Worm (Caenorhabditis elegans): Measurements from ENCODE around the gene cyp-33E3.

cyp-33E3 gene

DNA sequence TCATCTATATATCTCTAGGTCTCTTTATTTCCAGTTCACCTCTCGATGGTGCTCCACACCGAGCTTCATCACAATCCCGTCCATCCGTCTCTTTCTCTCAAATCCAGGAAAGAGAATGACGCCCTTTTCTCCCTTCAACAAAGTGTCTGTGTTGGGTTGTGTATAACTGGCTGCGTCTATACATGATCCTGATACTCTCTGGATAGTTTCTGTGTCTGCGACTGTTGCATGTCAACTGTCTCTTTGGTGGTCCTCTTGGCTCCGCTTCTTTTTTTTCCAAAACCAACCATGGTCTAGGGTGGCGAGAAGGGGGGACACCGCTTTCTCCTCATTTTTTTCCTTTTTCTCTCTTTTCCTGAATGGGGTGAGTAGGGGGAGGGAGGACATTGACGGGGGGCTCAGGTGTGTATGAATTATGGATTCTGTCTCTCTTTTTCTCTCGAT lies 14.8 kb downstream of the cyp-33E3 start (continued):
- TF ChIP-seq daf-16 (GFP tag; optimal IDR thresholded peaks at IDR 0.05) (no peak), daf-16 (tag; optimal IDR thresholded peaks at IDR 0.05) (no peak), lin-15B (tag; optimal IDR thresholded peaks at IDR 0.05) (no peak), pha-4 (GFP tag; IDR thresholded peaks at IDR 0.05) (no peak), pha-4 (tag; optimal IDR thresholded peaks at IDR 0.05) (no peak), madf-5 (GFP tag; IDR thresholded peaks at IDR 0.05) (no peak), ceh-62 (tag; optimal IDR thresholded peaks at IDR 0.05) (no peak), nhr-237 (tag; optimal IDR thresholded peaks at IDR 0.05) (no peak), nhr-77 (tag; optimal IDR thresholded peaks at IDR 0.05) (no peak), mdt-29 (GFP tag; IDR thresholded peaks at IDR 0.05) (no peak), rbr-2 (tag; optimal IDR thresholded peaks at IDR 0.05) (peak; percentile 50), daf-19 (GFP tag; conservative IDR thresholded peaks at IDR 0.05) (no peak), mep-1 (tag; optimal IDR thresholded peaks at IDR 0.05) (peak; percentile 57), ceh-20 (GFP tag; IDR thresholded peaks at IDR 0.05) (no peak), lir-3 (tag; optimal IDR thresholded peaks at IDR 0.05) (no peak), ZK337.2 (GFP tag; IDR thresholded peaks at IDR 0.05) (no peak), dve-1 (tag; optimal IDR thresholded peaks at IDR 0.05; ENCODE audit: insufficient read depth) (no peak), aly-2 (tag; optimal IDR thresholded peaks at IDR 0.05) (no peak), nhr-111 (GFP tag; optimal IDR thresholded peaks at IDR 0.05) (no peak), F37D6.2 (tag; optimal IDR thresholded peaks at IDR 0.05) (no peak), spr-3 (GFP tag; optimal IDR thresholded peaks at IDR 0.05) (no peak), R02D3.7 (tag; optimal IDR thresholded peaks at IDR 0.05) (no peak), saeg-2 (GFP tag; IDR thresholded peaks at IDR 0.05) (no peak), nhr-42 (GFP tag; IDR thresholded peaks at IDR 0.05) (no peak), zip-2 (tag; optimal IDR thresholded peaks at IDR 0.05) (no peak), nhr-102 (tag; optimal IDR thresholded peaks at IDR 0.05) (no peak), cey-2 (tag; optimal IDR thresholded peaks at IDR 0.05; ENCODE audit: borderline replicate concordance, insufficient read depth) (no peak), hmg-1.1 (GFP tag; IDR thresholded peaks at IDR 0.05) (peak; percentile 68), skn-1 (tag; optimal IDR thresholded peaks at IDR 0.05) (no peak), tag-97 (GFP tag; IDR thresholded peaks at IDR 0.05) (no peak), egl-43 (GFP tag; IDR thresholded peaks at IDR 0.05) (no peak), ctbp-1 (GFP tag; IDR thresholded peaks at IDR 0.05) (peak; percentile 55; the same call in 1 of the 2 replicates), unc-62 (GFP tag; optimal IDR thresholded peaks at IDR 0.05 in 1 of 2) (peak in 1 of 2 experiments; percentile 96), unc-62 (tag; optimal IDR thresholded peaks at IDR 0.05) (no peak), F49E8.2 (tag; optimal IDR thresholded peaks at IDR 0.05; ENCODE audit: borderline replicate concordance) (no peak), F26F4.8 (GFP tag; conservative IDR thresholded peaks at IDR 0.05) (no peak), nhr-6 (tag; optimal IDR thresholded peaks at IDR 0.05) (no peak), fkh-10 (GFP tag; optimal IDR thresholded peaks at IDR 0.05) (peak; percentile 7), lin-13 (GFP tag; optimal IDR thresholded peaks at IDR 0.05) (no peak), F44E2.7 (GFP tag; IDR thresholded peaks at IDR 0.05) (no peak), lin-38 (GFP tag; IDR thresholded peaks at IDR 0.05) (no peak), mes-2 (tag; optimal IDR thresholded peaks at IDR 0.05; ENCODE audit: poor library complexity, severe bottlenecking) (peak; percentile 14), daf-8 (GFP tag; IDR thresholded peaks at IDR 0.05) (no peak), ama-1 (optimal IDR thresholded peaks at IDR 0.05) (no peak), zfp-3 (GFP tag; conservative IDR thresholded peaks at IDR 0.05) (no peak), hif-1 (tag; optimal IDR thresholded peaks at IDR 0.05) (no peak), nhr-11 (tag; optimal IDR thresholded peaks at IDR 0.05) (peak; percentile 37), nhr-48 (tag; optimal IDR thresholded peaks at IDR 0.05) (no peak), spr-1 (tag; optimal IDR thresholded peaks at IDR 0.05) (no peak), attf-4 (tag; optimal IDR thresholded peaks at IDR 0.05) (no peak), nhr-76 (tag; optimal IDR thresholded peaks at IDR 0.05) (no peak), Y105C5A.15 (GFP tag; IDR thresholded peaks at IDR 0.05) (no peak), ceh-82 (tag; optimal IDR thresholded peaks at IDR 0.05) (no peak)

Data from whole organism, L4 larva.